Fruit fly (Drosophila melanogaster) whole organism, embryonic: Measurements from ENCODE around the gene UBL3.

Experiments used
- Ada2b ChIP-seq: fragments of 200-800 bp; sonication (Bioruptor generic); IDR thresholded peaks from 2 replicates; pipeline ENCODE4 v1.3.6; 2022; ENCODE audit warnings: missing biosample characterization, missing genetic modification characterization
- B-H2 ChIP-seq: fragments of 200-800 bp; sonication (Bioruptor generic); optimal IDR thresholded peaks from 2 replicates; lab custom pipeline; 2018; ENCODE audit warnings: missing biosample characterization, mild to moderate bottlenecking, missing genetic modification characterization
- CG1024 ChIP-seq: fragments of 200-800 bp; sonication (Bioruptor generic); IDR thresholded peaks from 2 replicates; pipeline ENCODE4 v1.3.6; 2022; ENCODE audit warnings: missing biosample characterization, missing genetic modification characterization
- CG10959 ChIP-seq: fragments of 200-800 bp; sonication (Bioruptor generic); IDR thresholded peaks from 2 replicates; pipeline ENCODE4 v1.3.6; 2022; ENCODE audit warnings: missing biosample characterization, missing genetic modification characterization
- CG10979 ChIP-seq: fragments of 200-800 bp; sonication (Bioruptor generic); optimal IDR thresholded peaks from 2 replicates; lab custom pipeline; 2018; ENCODE audit warnings: missing biosample characterization, mild to moderate bottlenecking, missing genetic modification characterization, moderate library complexity
- CG11247 ChIP-seq: fragments of 200-800 bp; sonication (Bioruptor generic); IDR thresholded peaks from 2 replicates; pipeline ENCODE4 v1.3.6; 2022; ENCODE audit warnings: missing biosample characterization, missing genetic modification characterization
- CG11696 ChIP-seq: fragments of 200-800 bp; sonication (Bioruptor generic); IDR thresholded peaks from 2 replicates; pipeline ENCODE4 v1.3.6; 2022; ENCODE audit warnings: missing biosample characterization, missing genetic modification characterization
- CG13123 ChIP-seq: fragments of 200-800 bp; sonication (Bioruptor generic); optimal IDR thresholded peaks from 2 replicates; lab custom pipeline; 2016; ENCODE audit warnings: missing biosample characterization, missing genetic modification characterization
- CG13296 ChIP-seq: fragments of 200-800 bp; sonication (Bioruptor generic); optimal IDR thresholded peaks from 3 replicates; lab custom pipeline; 2018; ENCODE audit warnings: missing biosample characterization, mild to moderate bottlenecking, missing genetic modification characterization
- CG13775 ChIP-seq: fragments of 200-800 bp; sonication (Bioruptor generic); optimal IDR thresholded peaks from 3 replicates; lab custom pipeline; 2017; ENCODE audit warnings: missing biosample characterization, mild to moderate bottlenecking, missing genetic modification characterization
- CG15011 ChIP-seq: fragments of 200-800 bp; sonication (Bioruptor generic); optimal IDR thresholded peaks from 3 replicates; lab custom pipeline; 2018; ENCODE audit warnings: missing biosample characterization, mild to moderate bottlenecking, missing genetic modification characterization
- CG17802 ChIP-seq: fragments of 200-800 bp; sonication (Bioruptor generic); optimal IDR thresholded peaks from 2 replicates; lab custom pipeline; 2018; ENCODE audit warnings: missing biosample characterization, mild to moderate bottlenecking, missing genetic modification characterization, moderate library complexity
- CG2120 ChIP-seq: fragments of 200-800 bp; sonication (Bioruptor generic); optimal IDR thresholded peaks from 3 replicates; lab custom pipeline; 2016; ENCODE audit warnings: missing biosample characterization, missing genetic modification characterization
- CG2129 ChIP-seq: fragments of 200-800 bp; sonication (Bioruptor generic); IDR thresholded peaks from 2 replicates; pipeline ENCODE4 v1.3.6; 2022; ENCODE audit warnings: missing biosample characterization, missing genetic modification characterization; ENCODE audit not compliant: partially characterized antibody
- CG3065 ChIP-seq: fragments of 200-800 bp; sonication (Bioruptor generic); optimal IDR thresholded peaks from 2 replicates; lab custom pipeline; 2016; ENCODE audit warnings: missing biosample characterization, missing genetic modification characterization
- CG31224 ChIP-seq: fragments of 200-800 bp; sonication (Bioruptor generic); IDR thresholded peaks from 2 replicates; pipeline ENCODE4 v1.3.6; 2022; ENCODE audit warnings: missing biosample characterization, missing genetic modification characterization
- CG32532 ChIP-seq: fragments of 200-800 bp; sonication (Bioruptor generic); IDR thresholded peaks from 2 replicates; pipeline ENCODE4 v1.3.6; 2022; ENCODE audit warnings: missing biosample characterization, missing genetic modification characterization
- CG4617 ChIP-seq: fragments of 200-800 bp; sonication (Bioruptor generic); optimal IDR thresholded peaks from 3 replicates; lab custom pipeline; 2016; ENCODE audit warnings: missing biosample characterization, missing genetic modification characterization, borderline replicate concordance
- CG6791 ChIP-seq: fragments of 200-800 bp; sonication (Bioruptor generic); IDR thresholded peaks from 3 replicates; pipeline ENCODE4 v1.3.6; 2022; ENCODE audit warnings: missing biosample characterization, missing genetic modification characterization; ENCODE audit not compliant: partially characterized antibody
- Fer3 ChIP-seq: fragments of 200-800 bp; sonication (Bioruptor generic); optimal IDR thresholded peaks from 2 replicates; lab custom pipeline; 2018; ENCODE audit warnings: missing biosample characterization, mild to moderate bottlenecking, missing genetic modification characterization, moderate library complexity
- HLH4C ChIP-seq: fragments of 200-800 bp; sonication (Bioruptor generic); IDR thresholded peaks from 3 replicates; pipeline ENCODE4 v1.3.6; 2022; ENCODE audit warnings: missing biosample characterization, missing genetic modification characterization; ENCODE audit not compliant: partially characterized antibody
- Kr ChIP-seq: fragments of 200-800 bp; sonication (Bioruptor generic); optimal IDR thresholded peaks from 2 replicates; lab custom pipeline; 2017; ENCODE audit warnings: missing biosample characterization, mild to moderate bottlenecking, missing genetic modification characterization
- Med ChIP-seq: fragments of 200-800 bp; sonication (Bioruptor generic); peaks from one replicate; lab custom pipeline; 2016; ENCODE audit warnings: missing biosample characterization, missing genetic modification characterization, mild to moderate bottlenecking, inconsistent platforms, moderate library complexity
- NC2β ChIP-seq: fragments of 200-800 bp; sonication (Bioruptor generic); optimal IDR thresholded peaks from 2 replicates; lab custom pipeline; 2016; ENCODE audit warnings: missing biosample characterization, missing genetic modification characterization
- NK7.1 ChIP-seq: fragments of 200-800 bp; sonication (Bioruptor generic); optimal IDR thresholded peaks from 3 replicates; lab custom pipeline; 2016; ENCODE audit warnings: missing biosample characterization, missing genetic modification characterization
- Nf-YA ChIP-seq: fragments of 200-800 bp; sonication (Bioruptor generic); IDR thresholded peaks from 2 replicates; pipeline ENCODE4 v1.3.6; 2022; ENCODE audit warnings: missing biosample characterization, missing genetic modification characterization
- Opbp ChIP-seq: fragments of 200-800 bp; sonication (Bioruptor generic); IDR thresholded peaks from 3 replicates; pipeline ENCODE4 v1.3.6; 2022; ENCODE audit warnings: missing biosample characterization, missing genetic modification characterization; ENCODE audit not compliant: partially characterized antibody
- Pdp1 ChIP-seq, 2 experiments: fragments of 200-800 bp; sonication (Bioruptor generic); optimal IDR thresholded peaks; 3 replicates each; lab custom pipeline; 2016; ENCODE audit warnings: missing biosample characterization in 2 of 2, missing genetic modification characterization in 2 of 2, mild to moderate bottlenecking in 1 of 2, moderate library complexity in 1 of 2
- TFAM ChIP-seq: fragments of 200-800 bp; sonication (Bioruptor generic); optimal IDR thresholded peaks from 2 replicates; lab custom pipeline; 2017; ENCODE audit warnings: missing biosample characterization, missing genetic modification characterization, inconsistent platforms
- al ChIP-seq: fragments of 200-800 bp; sonication (Bioruptor generic); IDR thresholded peaks from 2 replicates; pipeline ENCODE4 v1.3.6; 2022; ENCODE audit warnings: missing biosample characterization, missing genetic modification characterization
- ato ChIP-seq: fragments of 200-800 bp; sonication (Bioruptor generic); IDR thresholded peaks from 2 replicates; pipeline ENCODE4 v1.3.6; 2022; ENCODE audit warnings: missing biosample characterization, missing genetic modification characterization; ENCODE audit not compliant: partially characterized antibody
- bigmax ChIP-seq: fragments of 200-800 bp; sonication (Bioruptor generic); optimal IDR thresholded peaks from 2 replicates; lab custom pipeline; 2018; ENCODE audit warnings: missing biosample characterization, mild to moderate bottlenecking, missing genetic modification characterization
- bsh ChIP-seq, 2 experiments: fragments of 200-800 bp; sonication (Bioruptor generic); optimal IDR thresholded peaks; 2 replicates each; lab custom pipeline; 2017 to 2018; ENCODE audit warnings: mild to moderate bottlenecking in 2 of 2, missing biosample characterization in 2 of 2, missing genetic modification characterization in 2 of 2, moderate library complexity in 1 of 2
- chinmo ChIP-seq: fragments of 200-800 bp; sonication (Bioruptor generic); IDR thresholded peaks from 4 replicates; pipeline ENCODE4 v1.3.6; 2022; ENCODE audit warnings: missing biosample characterization, missing genetic modification characterization; ENCODE audit not compliant: partially characterized antibody
- croc ChIP-seq: fragments of 200-800 bp; sonication (Bioruptor generic); conservative IDR thresholded peaks from 3 replicates; pipeline ENCODE4 v1.3.6; 2022; ENCODE audit warnings: missing biosample characterization, missing genetic modification characterization
- gsb ChIP-seq: fragments of 200-800 bp; sonication (Bioruptor generic); IDR thresholded peaks from 2 replicates; pipeline ENCODE4 v1.3.6; 2022; ENCODE audit warnings: missing biosample characterization, missing genetic modification characterization
- ham ChIP-seq: fragments of 200-800 bp; sonication (Bioruptor generic); IDR thresholded peaks from 2 replicates; pipeline ENCODE4 v1.3.6; 2022; ENCODE audit warnings: missing biosample characterization, missing genetic modification characterization
- hb ChIP-seq: fragments of 200-800 bp; sonication (Bioruptor generic); IDR thresholded peaks from 3 replicates; pipeline ENCODE4 v1.3.6; 2022; ENCODE audit warnings: missing biosample characterization, missing genetic modification characterization; ENCODE audit not compliant: partially characterized antibody
- her ChIP-seq: fragments of 200-800 bp; sonication (Bioruptor generic); optimal IDR thresholded peaks from 2 replicates; lab custom pipeline; 2016; ENCODE audit warnings: missing biosample characterization, missing genetic modification characterization
- inv ChIP-seq: fragments of 200-800 bp; sonication (Bioruptor generic); IDR thresholded peaks from 2 replicates; pipeline ENCODE4 v1.3.6; 2022; ENCODE audit warnings: missing biosample characterization, missing genetic modification characterization; ENCODE audit not compliant: partially characterized antibody
- lmd ChIP-seq: fragments of 200-800 bp; sonication (Bioruptor generic); IDR thresholded peaks from 2 replicates; pipeline ENCODE4 v1.3.6; 2022; ENCODE audit warnings: missing biosample characterization, missing genetic modification characterization
- mld ChIP-seq: fragments of 200-800 bp; sonication (Bioruptor generic); IDR thresholded peaks from 3 replicates; pipeline ENCODE4 v1.3.6; 2022; ENCODE audit warnings: missing biosample characterization, missing genetic modification characterization; ENCODE audit not compliant: partially characterized antibody
- nerfin-2 ChIP-seq: fragments of 200-800 bp; sonication (Bioruptor generic); IDR thresholded peaks from 2 replicates; pipeline ENCODE4 v1.3.6; 2022; ENCODE audit warnings: missing biosample characterization, missing genetic modification characterization; ENCODE audit not compliant: partially characterized antibody
- otp ChIP-seq: fragments of 200-800 bp; sonication (Bioruptor generic); IDR thresholded peaks from 3 replicates; pipeline ENCODE4, ENCODE4 v1.3.6; 2022; ENCODE audit warnings: missing biosample characterization, missing genetic modification characterization
- phol ChIP-seq: fragments of 200-800 bp; sonication (Bioruptor generic); optimal IDR thresholded peaks from 3 replicates; lab custom pipeline; 2018; ENCODE audit warnings: missing biosample characterization, mild to moderate bottlenecking, missing genetic modification characterization, moderate library complexity
- sd ChIP-seq: fragments of 200-800 bp; sonication (Bioruptor generic); optimal IDR thresholded peaks from 3 replicates; lab custom pipeline; 2018; ENCODE audit warnings: missing biosample characterization, mild to moderate bottlenecking, missing genetic modification characterization, moderate library complexity
- ssp ChIP-seq: fragments of 200-800 bp; sonication (Bioruptor generic); IDR thresholded peaks from 2 replicates; pipeline ENCODE4 v1.3.6; 2022; ENCODE audit warnings: missing biosample characterization, missing genetic modification characterization
- tna ChIP-seq: fragments of 200-800 bp; sonication (Bioruptor generic); IDR thresholded peaks from 2 replicates; pipeline ENCODE4 v1.3.6; 2022; ENCODE audit warnings: missing biosample characterization, missing genetic modification characterization; ENCODE audit not compliant: partially characterized antibody
- trem ChIP-seq: fragments of 200-800 bp; optimal IDR thresholded peaks from 3 replicates; lab custom pipeline; 2019; ENCODE audit warnings: missing biosample characterization, mild to moderate bottlenecking, missing genetic modification characterization, moderate library complexity
- vnd ChIP-seq: fragments of 200-800 bp; sonication (Bioruptor generic); IDR thresholded peaks from 3 replicates; pipeline ENCODE4 v1.3.6; 2022; ENCODE audit warnings: missing biosample characterization, missing genetic modification characterization; ENCODE audit not compliant: partially characterized antibody

UBL3 gene

DNA sequence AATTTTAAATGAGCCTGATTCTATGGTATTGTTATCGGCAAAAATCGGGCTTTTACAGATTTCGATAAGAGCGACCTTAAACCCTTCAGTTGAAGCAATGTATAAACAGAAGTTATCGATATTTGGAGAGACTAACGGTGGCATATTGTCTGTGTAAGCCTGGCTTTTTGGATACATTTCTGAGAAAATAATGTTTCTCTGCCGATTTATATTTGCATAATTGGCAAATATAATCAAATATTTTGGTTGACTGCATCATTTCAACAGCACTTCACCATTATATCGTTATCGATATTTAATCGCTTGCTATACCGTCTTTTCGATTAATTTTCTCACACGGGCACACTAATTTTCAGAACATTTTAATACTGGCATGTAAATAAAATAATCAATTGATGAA is 16.9 kb upstream of the UBL3 start, which contains the start of gene CG16952 (continued):
- peak; percentile 93 for TF ChIP-seq tna
- TF ChIP-seq HLH4C (GFP tag; lab: Robert Waterston, UW), result peak; percentile 96
- TF ChIP-seq Nf-YA (GFP tag; lab: Robert Waterston, UW), result no peak
- peak; percentile 92 for TF ChIP-seq vnd
- no peak for TF ChIP-seq Fer3 (tag; lab: Kevin White, UChicago)
- no peak for TF ChIP-seq Ada2b
- no peak for TF ChIP-seq CG13296
- peak; percentile 72 for TF ChIP-seq trem
- no peak for TF ChIP-seq TFAM (GFP tag; lab: Kevin White, UChicago)
- TF ChIP-seq ham (GFP tag; lab: Robert Waterston, UW), result no peak
- no peak for TF ChIP-seq Kr (GFP tag; lab: Kevin White, UChicago)
- TF ChIP-seq inv (GFP tag; lab: Robert Waterston, UW), result peak; percentile 89
- peak; percentile 66 for TF ChIP-seq Med (GFP tag; lab: Kevin White, UChicago)
- no peak for TF ChIP-seq bsh (GFP tag; optimal IDR thresholded peaks at IDR 0.05; lab: Kevin White, UChicago)
- TF ChIP-seq hb (GFP tag; lab: Robert Waterston, UW), result peak; percentile 92
- TF ChIP-seq her (GFP tag; lab: Kevin White, UChicago), result no peak
- peak; percentile 11 for TF ChIP-seq CG13775 (GFP tag; lab: Kevin White, UChicago)
- TF ChIP-seq ssp (GFP tag; lab: Robert Waterston, UW), result peak; percentile 91
- no peak for TF ChIP-seq otp (GFP tag; lab: Robert Waterston, UW)
- peak; percentile 51 for TF ChIP-seq phol (tag; lab: Kevin White, UChicago)
- TF ChIP-seq CG32532, result no peak
- TF ChIP-seq CG10959, result no peak
- 0 out of 4 replicates have a peak, but pooled peaks have one; percentile 59 for TF ChIP-seq chinmo (GFP tag; lab: Robert Waterston, UW)
- no peak for TF ChIP-seq NK7.1
- peak; percentile 31 for TF ChIP-seq CG17802 (tag; lab: Kevin White, UChicago)
- no peak for TF ChIP-seq croc (GFP tag; lab: Robert Waterston, UW)
- TF ChIP-seq CG6791 (GFP tag; lab: Robert Waterston, UW), result peak; percentile 84
- no peak for TF ChIP-seq lmd (GFP tag; lab: Robert Waterston, UW)
- peak; percentile 79 for TF ChIP-seq Opbp (GFP tag; lab: Robert Waterston, UW)
- TF ChIP-seq CG2120, result peak; percentile 12
- no peak for TF ChIP-seq bigmax (GFP tag; lab: Kevin White, UChicago)
- no peak for TF ChIP-seq CG1024
- TF ChIP-seq CG10979 (tag; lab: Kevin White, UChicago), result no peak
- peak; percentile 14 for TF ChIP-seq NC2β (GFP tag; lab: Kevin White, UChicago)
- no peak for TF ChIP-seq CG13123 (GFP tag; lab: Kevin White, UChicago)
- TF ChIP-seq CG31224 (GFP tag; lab: Robert Waterston, UW), result no peak
- TF ChIP-seq CG3065 (GFP tag; lab: Kevin White, UChicago), result no peak
- peak; percentile 91 for TF ChIP-seq ato (GFP tag; lab: Robert Waterston, UW)
- no peak for TF ChIP-seq al
- TF ChIP-seq sd, result peak; percentile 2
- TF ChIP-seq CG4617 (GFP tag; lab: Kevin White, UChicago), result peak; percentile 26
- TF ChIP-seq CG2129, result peak; percentile 80
- peak; percentile 62; the same call in 1 of the 3 replicates for TF ChIP-seq mld (GFP tag; lab: Robert Waterston, UW)
- no peak for TF ChIP-seq gsb (GFP tag; lab: Robert Waterston, UW)
- TF ChIP-seq CG11247 (GFP tag; lab: Robert Waterston, UW), result no peak
- TF ChIP-seq Pdp1 (GFP tag; optimal IDR thresholded peaks at IDR 0.05; lab: Kevin White, UChicago), result peak in 1 of 2 experiments; percentile 91
- no peak for TF ChIP-seq CG15011 (GFP tag; lab: Kevin White, UChicago)
- TF ChIP-seq B-H2 (GFP tag; lab: Kevin White, UChicago), result no peak
- no peak for TF ChIP-seq CG11696
- peak; percentile 95 for TF ChIP-seq nerfin-2 (GFP tag; lab: Robert Waterston, UW)
